Worm (Caenorhabditis elegans) whole organism, mixed stage, embryonic: ENCODE results near the gene ZK616.65.

ENCODE experiments used
- M03D4.4 ChIP-seq: sonication (generic microtip); optimal IDR thresholded peaks from 2 replicates; lab custom pipeline; 2017; ENCODE audit warnings: mild to moderate bottlenecking, missing genetic modification characterization, missing compliant biosample characterization
- bed-3 ChIP-seq: fragments of 200-800 bp; sonication (Bioruptor generic); optimal IDR thresholded peaks from 3 replicates; lab custom pipeline; 2018; ENCODE audit warnings: mild to moderate bottlenecking, missing genetic modification characterization, moderate library complexity, missing compliant biosample characterization
- blmp-1 ChIP-seq: fragments of 150-350 bp; optimal IDR thresholded peaks from 2 replicates; lab custom pipeline; 2014; ENCODE audit warnings: missing biosample characterization, missing genetic modification characterization
- ceh-39 ChIP-seq: fragments of 150-350 bp; optimal IDR thresholded peaks from 2 replicates; lab custom pipeline; 2014; ENCODE audit warnings: missing biosample characterization, missing genetic modification characterization
- ceh-43 ChIP-seq: fragments of 200-800 bp; sonication (Bioruptor generic); optimal IDR thresholded peaks from 2 replicates; lab custom pipeline; 2018; ENCODE audit warnings: mild to moderate bottlenecking, missing genetic modification characterization, moderate library complexity, missing compliant biosample characterization
- ceh-83 ChIP-seq: fragments of 200-800 bp; sonication (Bioruptor generic); optimal IDR thresholded peaks from 2 replicates; lab custom pipeline; 2018; ENCODE audit warnings: mild to moderate bottlenecking, missing genetic modification characterization, missing compliant biosample characterization
- ces-1 ChIP-seq: fragments of 150-350 bp; optimal IDR thresholded peaks from 2 replicates; lab custom pipeline; 2014; ENCODE audit warnings: missing biosample characterization, missing genetic modification reagents, missing genetic modification characterization
- cnd-1 ChIP-seq: fragments of 200-800 bp; sonication (Bioruptor generic); optimal IDR thresholded peaks from 2 replicates; lab custom pipeline; 2018; ENCODE audit warnings: mild to moderate bottlenecking, missing genetic modification characterization, missing compliant biosample characterization
- drap-1 ChIP-seq: fragments of 200-800 bp; sonication (Bioruptor generic); optimal IDR thresholded peaks from 3 replicates; lab custom pipeline; 2018; ENCODE audit warnings: mild to moderate bottlenecking, missing genetic modification characterization, missing compliant biosample characterization
- elt-1 ChIP-seq: sonication (generic microtip); optimal IDR thresholded peaks from 2 replicates; lab custom pipeline; 2017; ENCODE audit warnings: missing genetic modification characterization, mild to moderate bottlenecking, missing compliant biosample characterization, antibody characterized with exemption, moderate library complexity, borderline replicate concordance; ENCODE audit not compliant: insufficient read depth
- elt-3 ChIP-seq: fragments of 150-350 bp; optimal IDR thresholded peaks from 2 replicates; lab custom pipeline; 2014; ENCODE audit warnings: missing biosample characterization, missing genetic modification characterization
- flh-1 ChIP-seq: fragments of 200-800 bp; sonication (Bioruptor generic); optimal IDR thresholded peaks from 2 replicates; lab custom pipeline; 2018; ENCODE audit warnings: mild to moderate bottlenecking, missing genetic modification characterization, moderate library complexity, missing compliant biosample characterization
- ham-2 ChIP-seq: fragments of 200-800 bp; sonication (Bioruptor generic); optimal IDR thresholded peaks from 2 replicates; lab custom pipeline; 2018; ENCODE audit warnings: mild to moderate bottlenecking, missing genetic modification characterization, missing compliant biosample characterization
- hlh-1 ChIP-seq: fragments of 150-350 bp; optimal IDR thresholded peaks from 2 replicates; lab custom pipeline; 2014; ENCODE audit warnings: missing biosample characterization, missing genetic modification reagents, missing genetic modification characterization
- lin-13 ChIP-seq: fragments of 150-350 bp; optimal IDR thresholded peaks from 2 replicates; lab custom pipeline; 2014; ENCODE audit warnings: missing biosample characterization, missing genetic modification characterization
- lin-32 ChIP-seq: fragments of 200-800 bp; sonication (Bioruptor generic); optimal IDR thresholded peaks from 2 replicates; lab custom pipeline; 2018; ENCODE audit warnings: mild to moderate bottlenecking, missing genetic modification characterization, missing compliant biosample characterization
- lsy-2 ChIP-seq: fragments of 150-350 bp; optimal IDR thresholded peaks from 2 replicates; lab custom pipeline; 2014; ENCODE audit warnings: missing biosample characterization, missing genetic modification characterization
- mab-5 ChIP-seq: fragments of 150-350 bp; optimal IDR thresholded peaks from 2 replicates; lab custom pipeline; 2014; ENCODE audit warnings: missing biosample characterization, missing genetic modification characterization
- mep-1 ChIP-seq: fragments of 150-350 bp; optimal IDR thresholded peaks from 2 replicates; lab custom pipeline; 2017; ENCODE audit warnings: missing biosample characterization, missing genetic modification reagents, missing genetic modification characterization, inconsistent platforms
- mls-2 ChIP-seq: sonication (generic microtip); optimal IDR thresholded peaks from 2 replicates; lab custom pipeline; 2016; ENCODE audit warnings: mild to moderate bottlenecking, missing genetic modification characterization, moderate library complexity, missing compliant biosample characterization
- nhr-12 ChIP-seq: fragments of 150-350 bp; optimal IDR thresholded peaks from 2 replicates; lab custom pipeline; 2014; ENCODE audit warnings: missing biosample characterization, missing genetic modification characterization
- nhr-2 ChIP-seq: fragments of 150-350 bp; optimal IDR thresholded peaks from 2 replicates; lab custom pipeline; 2014; ENCODE audit warnings: missing biosample characterization, missing genetic modification characterization
- nhr-237 ChIP-seq: fragments of 150-350 bp; optimal IDR thresholded peaks from 2 replicates; lab custom pipeline; 2014; ENCODE audit warnings: missing biosample characterization, missing genetic modification characterization
- nhr-28 ChIP-seq: fragments of 150-350 bp; optimal IDR thresholded peaks from 2 replicates; lab custom pipeline; 2014; ENCODE audit warnings: missing biosample characterization, missing genetic modification characterization
- nhr-76 ChIP-seq: sonication (generic microtip); optimal IDR thresholded peaks from 2 replicates; lab custom pipeline; 2017; ENCODE audit warnings: missing biosample characterization, missing genetic modification characterization
- pha-4 ChIP-seq: fragments of 150-350 bp; optimal IDR thresholded peaks from 2 replicates; lab custom pipeline; 2018; ENCODE audit warnings: missing biosample characterization, missing genetic modification reagents, missing genetic modification characterization
- sem-2 ChIP-seq: fragments of 200-800 bp; sonication (Bioruptor generic); optimal IDR thresholded peaks from 2 replicates; lab custom pipeline; 2018; ENCODE audit warnings: mild to moderate bottlenecking, missing genetic modification characterization, missing compliant biosample characterization
- snpc-4 ChIP-seq: fragments of 150-350 bp; optimal IDR thresholded peaks from 2 replicates; lab custom pipeline; 2014; ENCODE audit warnings: missing biosample characterization, missing genetic modification characterization
- sptf-1 ChIP-seq: sonication (generic microtip); optimal IDR thresholded peaks from 2 replicates; lab custom pipeline; 2017; ENCODE audit warnings: mild to moderate bottlenecking, missing genetic modification characterization, moderate library complexity, missing compliant biosample characterization
- tbx-8 ChIP-seq: fragments of 200-800 bp; sonication (Bioruptor generic); optimal IDR thresholded peaks from 2 replicates; lab custom pipeline; 2018; ENCODE audit warnings: mild to moderate bottlenecking, missing genetic modification characterization, moderate library complexity, missing compliant biosample characterization
- unc-120 ChIP-seq: sonication (generic microtip); optimal IDR thresholded peaks from 2 replicates; lab custom pipeline; 2017; ENCODE audit warnings: missing genetic modification characterization, missing compliant biosample characterization; ENCODE audit not compliant: poor library complexity, severe bottlenecking
- unc-39 ChIP-seq: fragments of 150-350 bp; optimal IDR thresholded peaks from 2 replicates; lab custom pipeline; 2014; ENCODE audit warnings: missing biosample characterization, missing genetic modification characterization
- unc-62 ChIP-seq: fragments of 150-350 bp; optimal IDR thresholded peaks from 2 replicates; lab custom pipeline; 2014; ENCODE audit warnings: missing biosample characterization, missing genetic modification reagents, missing genetic modification characterization
- zip-8 ChIP-seq: fragments of 150-350 bp; optimal IDR thresholded peaks from 2 replicates; lab custom pipeline; 2014; ENCODE audit warnings: missing biosample characterization, missing genetic modification characterization
- ztf-11 ChIP-seq: fragments of 150-350 bp; optimal IDR thresholded peaks from 2 replicates; lab custom pipeline; 2014; ENCODE audit warnings: missing biosample characterization, missing genetic modification characterization

Gene ZK616.65

DNA sequence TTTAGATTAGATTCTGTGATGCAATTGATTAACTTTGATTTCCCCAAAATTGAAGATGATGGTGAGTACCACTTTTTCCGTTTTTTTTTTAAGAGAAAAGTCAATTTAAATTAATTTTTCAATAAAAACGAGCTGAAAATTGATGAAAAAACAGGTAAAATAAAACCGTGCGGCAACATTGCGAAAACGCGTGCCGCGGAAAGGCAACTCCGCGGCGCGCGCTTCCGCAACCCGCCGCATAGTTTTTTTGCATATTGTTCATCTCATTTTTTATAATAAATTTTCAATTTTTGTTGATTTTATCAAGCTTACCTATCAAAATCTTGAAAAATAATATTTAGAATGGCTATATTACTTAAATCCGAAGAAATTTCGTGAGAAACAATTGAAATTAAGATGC lies 40.1 kb downstream of the ZK616.65 start:
- TF ChIP-seq unc-39 (tag; lab: Kevin White, UChicago) (no peak), nhr-237 (tag; lab: Kevin White, UChicago) (peak; percentile 65), sptf-1 (tag; lab: Kevin White, UChicago) (peak; percentile 71), nhr-28 (tag; lab: Kevin White, UChicago) (no peak), ztf-11 (tag; lab: Kevin White, UChicago) (no peak), ham-2 (GFP tag; lab: Kevin White, UChicago) (no peak), blmp-1 (tag; lab: Kevin White, UChicago) (no peak), cnd-1 (tag; lab: Kevin White, UChicago) (no peak), nhr-76 (tag; lab: Kevin White, UChicago) (no peak), pha-4 (tag; lab: Kevin White, UChicago) (no peak), elt-3 (tag; lab: Kevin White, UChicago) (no peak), hlh-1 (tag; lab: Kevin White, UChicago) (no peak), sem-2 (GFP tag; lab: Kevin White, UChicago) (no peak), zip-8 (tag; lab: Kevin White, UChicago) (no peak), ceh-43 (GFP tag; lab: Kevin White, UChicago) (peak; percentile 0), unc-62 (GFP tag; lab: Kevin White, UChicago) (no peak), mls-2 (no peak), ceh-39 (peak; percentile 6), lin-13 (tag; lab: Kevin White, UChicago) (no peak), tbx-8 (GFP tag; lab: Kevin White, UChicago) (no peak), bed-3 (GFP tag; lab: Kevin White, UChicago) (no peak), nhr-12 (tag; lab: Kevin White, UChicago) (no peak), ceh-83 (no peak), unc-120 (tag; lab: Kevin White, UChicago) (peak; percentile 43), flh-1 (no peak), mep-1 (tag; lab: Kevin White, UChicago) (peak; percentile 68), nhr-2 (tag; lab: Kevin White, UChicago) (no peak), lsy-2 (tag; lab: Kevin White, UChicago) (peak; percentile 54), elt-1 (tag; lab: Kevin White, UChicago) (no peak), drap-1 (GFP tag; lab: Kevin White, UChicago) (no peak), ces-1 (peak; percentile 20), M03D4.4 (tag; lab: Kevin White, UChicago) (peak; percentile 79), snpc-4 (tag; lab: Kevin White, UChicago) (no peak), lin-32 (GFP tag; lab: Kevin White, UChicago) (no peak), mab-5 (tag; lab: Kevin White, UChicago) (no peak)

DNA sequence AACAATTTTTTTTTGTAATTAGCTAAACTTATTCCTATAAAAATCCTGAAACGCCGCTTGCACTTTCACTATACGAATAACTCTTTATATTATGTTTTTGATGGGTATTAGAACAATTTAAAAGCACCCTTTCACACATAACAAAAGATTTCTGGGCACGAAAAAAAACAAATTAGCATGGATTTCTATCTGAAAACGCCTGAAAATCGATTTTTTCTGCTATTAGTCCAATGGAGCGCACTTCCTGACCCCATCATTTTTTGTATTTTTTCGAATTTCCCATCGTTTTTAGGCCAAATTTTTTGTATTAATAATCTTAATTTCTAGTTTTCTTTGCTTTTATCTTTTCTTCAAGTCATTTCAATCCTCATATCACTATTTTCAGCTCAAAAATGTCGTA lies 41.6 kb downstream of the ZK616.65 start, which contains the start of gene F41H10.3:
F41H10.3 (plus strand) TSS at position 388 of the 400 bp plus-strand sequence.
- TF ChIP-seq zip-8 (tag; lab: Kevin White, UChicago), result no peak
- TF ChIP-seq nhr-76 (tag; lab: Kevin White, UChicago), result no peak
- no peak for TF ChIP-seq unc-120 (tag; lab: Kevin White, UChicago)
- no peak for TF ChIP-seq snpc-4 (tag; lab: Kevin White, UChicago)
- TF ChIP-seq mls-2, result no peak
- no peak for TF ChIP-seq sptf-1 (tag; lab: Kevin White, UChicago)
- no peak for TF ChIP-seq ztf-11 (tag; lab: Kevin White, UChicago)
- TF ChIP-seq elt-1 (tag; lab: Kevin White, UChicago), result no peak

DNA sequence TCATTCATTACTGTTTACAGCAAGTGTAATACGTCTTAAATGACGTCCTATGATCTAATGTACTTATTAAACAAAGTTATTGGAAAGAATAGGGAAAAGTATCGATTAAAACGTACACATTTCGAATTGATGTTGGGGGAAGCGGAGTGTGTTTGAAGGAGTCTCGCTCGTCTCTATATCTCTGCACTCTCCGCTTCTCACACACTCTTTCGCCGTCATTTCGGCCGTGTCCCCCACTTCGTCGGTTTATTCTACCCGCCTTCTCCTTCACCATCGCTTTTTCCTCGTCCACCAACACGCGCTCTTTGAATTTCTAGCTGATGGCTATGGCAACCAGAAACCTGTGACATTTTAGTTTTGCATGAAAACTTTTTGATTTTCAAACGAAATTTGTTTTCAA lies 42.2 kb downstream of the ZK616.65 start:
- TF ChIP-seq unc-62 (GFP tag; lab: Kevin White, UChicago) (no peak), ces-1 (peak; percentile 43), ham-2 (GFP tag; lab: Kevin White, UChicago) (peak; percentile 71)

DNA sequence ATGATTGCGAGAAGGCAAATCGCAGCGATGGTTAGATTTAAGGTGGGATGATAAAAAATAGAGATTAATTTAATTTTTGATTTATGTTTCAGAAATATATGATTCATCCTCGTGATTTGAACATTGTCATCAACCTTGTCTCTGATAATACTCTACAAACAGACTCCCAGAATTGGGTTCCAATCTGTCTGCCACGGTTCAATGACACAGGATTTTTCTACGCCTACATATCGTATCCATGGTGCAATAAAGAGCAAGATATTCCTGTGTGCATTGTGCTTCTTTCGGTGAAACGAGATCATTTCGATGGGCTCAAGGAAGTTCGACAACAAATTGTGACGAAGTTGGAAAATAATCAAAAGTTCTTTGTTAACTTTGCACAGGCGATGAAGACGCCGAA lies 43.1 kb downstream of the ZK616.65 start:
- no peak for TF ChIP-seq bed-3 (GFP tag; lab: Kevin White, UChicago)
- no peak for TF ChIP-seq mep-1 (tag; lab: Kevin White, UChicago)
- TF ChIP-seq elt-3 (tag; lab: Kevin White, UChicago), result no peak
- no peak for TF ChIP-seq hlh-1 (tag; lab: Kevin White, UChicago)
- TF ChIP-seq ceh-83, result no peak
- no peak for TF ChIP-seq nhr-237 (tag; lab: Kevin White, UChicago)
- TF ChIP-seq ztf-11 (tag; lab: Kevin White, UChicago), result no peak
